Fruit fly (Drosophila melanogaster) whole organism, embryonic: ENCODE results near the gene Prosbeta2R2.

Experiments
- Abd-B ChIP-seq: fragments of 200-800 bp; sonication (Bioruptor generic); optimal IDR thresholded peaks from 2 replicates; lab custom pipeline; 2018; ENCODE audit warnings: missing biosample characterization, mild to moderate bottlenecking, missing genetic modification characterization, moderate library complexity
- Ada2b ChIP-seq: fragments of 200-800 bp; sonication (Bioruptor generic); IDR thresholded peaks from 2 replicates; pipeline ENCODE4 v1.3.6; 2022; ENCODE audit warnings: missing biosample characterization, missing genetic modification characterization
- Asciz ChIP-seq: fragments of 200-800 bp; sonication (Bioruptor generic); optimal IDR thresholded peaks from 2 replicates; lab custom pipeline; 2017; ENCODE audit warnings: missing biosample characterization, mild to moderate bottlenecking, missing genetic modification characterization, missing genetic modification reagents
- CG12155 ChIP-seq: fragments of 200-800 bp; sonication (Bioruptor generic); optimal IDR thresholded peaks from 3 replicates; lab custom pipeline; 2016; ENCODE audit warnings: missing biosample characterization, missing genetic modification characterization
- CG13624 ChIP-seq: fragments of 200-800 bp; sonication (Bioruptor generic); optimal IDR thresholded peaks from 2 replicates; lab custom pipeline; 2016; ENCODE audit warnings: missing biosample characterization, missing genetic modification characterization
- CG14441 ChIP-seq: fragments of 200-800 bp; sonication (Bioruptor generic); IDR thresholded peaks from 2 replicates; pipeline ENCODE4 v1.3.6; 2022; ENCODE audit warnings: missing biosample characterization, missing genetic modification characterization
- CG15479 ChIP-seq: fragments of 200-800 bp; sonication (Bioruptor generic); optimal IDR thresholded peaks from 3 replicates; lab custom pipeline; 2019; ENCODE audit warnings: missing biosample characterization, mild to moderate bottlenecking, missing genetic modification characterization, moderate library complexity
- CG30403 ChIP-seq: fragments of 200-800 bp; sonication (Bioruptor generic); optimal IDR thresholded peaks from 3 replicates; lab custom pipeline; 2016; ENCODE audit warnings: missing biosample characterization, missing genetic modification characterization
- CG4820 ChIP-seq: fragments of 200-800 bp; sonication (Bioruptor generic); optimal IDR thresholded peaks from 3 replicates; lab custom pipeline; 2016; ENCODE audit warnings: missing biosample characterization, missing genetic modification characterization
- CG5245 ChIP-seq: fragments of 200-800 bp; sonication (Bioruptor generic); optimal IDR thresholded peaks from 3 replicates; lab custom pipeline; 2016; ENCODE audit warnings: missing biosample characterization, missing genetic modification characterization
- CG6254 ChIP-seq: fragments of 200-800 bp; sonication (Bioruptor generic); optimal IDR thresholded peaks from 3 replicates; lab custom pipeline; 2017; ENCODE audit warnings: mild to moderate bottlenecking, missing biosample characterization, missing genetic modification reagents, missing genetic modification characterization
- CG7556 ChIP-seq: fragments of 200-800 bp; sonication (Bioruptor generic); optimal IDR thresholded peaks from 2 replicates; lab custom pipeline; 2017; ENCODE audit warnings: missing biosample characterization, mild to moderate bottlenecking, missing genetic modification characterization
- CG9437 ChIP-seq: fragments of 200-800 bp; sonication (Bioruptor generic); optimal IDR thresholded peaks from 2 replicates; lab custom pipeline; 2018; ENCODE audit warnings: missing biosample characterization, mild to moderate bottlenecking, missing genetic modification characterization
- Chrac-16 ChIP-seq: fragments of 200-800 bp; sonication (Bioruptor generic); optimal IDR thresholded peaks from 3 replicates; lab custom pipeline; 2016; ENCODE audit warnings: missing biosample characterization, missing genetic modification characterization
- D19A ChIP-seq: fragments of 200-800 bp; optimal IDR thresholded peaks from 3 replicates; lab custom pipeline; 2019; ENCODE audit warnings: missing biosample characterization, mild to moderate bottlenecking, missing genetic modification characterization, moderate library complexity
- Dbx ChIP-seq: fragments of 200-800 bp; sonication (Bioruptor generic); IDR thresholded peaks from 3 replicates; pipeline ENCODE4 v1.3.6; 2022; ENCODE audit warnings: missing biosample characterization, missing genetic modification characterization
- Dip3 ChIP-seq: fragments of 200-800 bp; sonication (Bioruptor generic); optimal IDR thresholded peaks from 3 replicates; lab custom pipeline; 2016; ENCODE audit warnings: missing biosample characterization, missing genetic modification characterization
- Drgx ChIP-seq: fragments of 200-800 bp; sonication (Bioruptor generic); IDR thresholded peaks from 2 replicates; pipeline ENCODE4 v1.3.6; 2022; ENCODE audit warnings: missing biosample characterization, missing genetic modification characterization
- Ets97D ChIP-seq: fragments of 200-800 bp; sonication (Bioruptor generic); optimal IDR thresholded peaks from 3 replicates; lab custom pipeline; 2016; ENCODE audit warnings: missing biosample characterization, missing genetic modification characterization
- Gug ChIP-seq: fragments of 200-800 bp; sonication (Bioruptor generic); IDR thresholded peaks from 4 replicates; pipeline ENCODE4 v1.3.6; 2022; ENCODE audit warnings: missing biosample characterization, missing genetic modification characterization
- Hmr ChIP-seq: fragments of 200-800 bp; sonication (Bioruptor generic); optimal IDR thresholded peaks from 3 replicates; lab custom pipeline; 2017; ENCODE audit warnings: mild to moderate bottlenecking, missing biosample characterization, missing genetic modification reagents, missing genetic modification characterization
- Hsf ChIP-seq: fragments of 200-800 bp; sonication (Bioruptor generic); optimal IDR thresholded peaks from 3 replicates; lab custom pipeline; 2016; ENCODE audit warnings: missing biosample characterization, missing genetic modification characterization
- Mrtf ChIP-seq: fragments of 200-800 bp; sonication (Bioruptor generic); IDR thresholded peaks from 3 replicates; pipeline ENCODE4 v1.3.6; 2022; ENCODE audit warnings: missing biosample characterization, missing genetic modification characterization
- Sox100B ChIP-seq: fragments of 200-800 bp; sonication (Bioruptor generic); optimal IDR thresholded peaks from 3 replicates; lab custom pipeline; 2018; ENCODE audit warnings: missing biosample characterization, mild to moderate bottlenecking, missing genetic modification characterization
- Sox102F ChIP-seq: fragments of 200-800 bp; sonication (Bioruptor generic); optimal IDR thresholded peaks from 2 replicates; lab custom pipeline; 2018; ENCODE audit warnings: missing biosample characterization, mild to moderate bottlenecking, missing genetic modification characterization, moderate library complexity
- ara ChIP-seq: fragments of 200-800 bp; sonication (Bioruptor generic); IDR thresholded peaks from 2 replicates; pipeline ENCODE4 v1.3.6; 2022; ENCODE audit warnings: missing biosample characterization, missing genetic modification characterization
- bab2 ChIP-seq: fragments of 200-800 bp; sonication (Bioruptor generic); optimal IDR thresholded peaks from 2 replicates; lab custom pipeline; 2016; ENCODE audit warnings: missing biosample characterization, missing genetic modification characterization
- crol ChIP-seq: fragments of 200-800 bp; sonication (Bioruptor generic); IDR thresholded peaks from 2 replicates; pipeline ENCODE4 v1.3.6; 2022; ENCODE audit warnings: missing biosample characterization, missing genetic modification characterization
- dmrt99B ChIP-seq: fragments of 200-800 bp; sonication (Bioruptor generic); optimal IDR thresholded peaks from 2 replicates; lab custom pipeline; 2018; ENCODE audit warnings: missing biosample characterization, mild to moderate bottlenecking, missing genetic modification characterization, moderate library complexity
- dpn ChIP-seq, 2 experiments: fragments of 200-800 bp; sonication (Bioruptor generic); optimal IDR thresholded peaks; 3 replicates each; lab custom pipeline; 2016; ENCODE audit warnings: missing biosample characterization in 2 of 2, missing genetic modification characterization in 2 of 2
- fd64A ChIP-seq: fragments of 200-800 bp; sonication (Bioruptor generic); optimal IDR thresholded peaks from 3 replicates; lab custom pipeline; 2018; ENCODE audit warnings: missing biosample characterization, mild to moderate bottlenecking, missing genetic modification characterization
- fd96Cb ChIP-seq: fragments of 200-800 bp; sonication (Bioruptor generic); optimal IDR thresholded peaks from 2 replicates; lab custom pipeline; 2018; ENCODE audit warnings: missing biosample characterization, mild to moderate bottlenecking, missing genetic modification characterization, moderate library complexity
- ind ChIP-seq: fragments of 200-800 bp; sonication (Bioruptor generic); optimal IDR thresholded peaks from 3 replicates; lab custom pipeline; 2016; ENCODE audit warnings: missing biosample characterization, missing genetic modification characterization
- lab ChIP-seq: fragments of 200-800 bp; sonication (Bioruptor generic); optimal IDR thresholded peaks from 3 replicates; lab custom pipeline; 2017; ENCODE audit warnings: missing biosample characterization, missing genetic modification characterization, mild to moderate bottlenecking, moderate library complexity, missing genetic modification reagents
- mam ChIP-seq: fragments of 200-800 bp; sonication (Bioruptor generic); optimal IDR thresholded peaks from 3 replicates; lab custom pipeline; 2016; ENCODE audit warnings: missing biosample characterization, missing genetic modification characterization
- otp ChIP-seq: fragments of 200-800 bp; sonication (Bioruptor generic); IDR thresholded peaks from 3 replicates; pipeline ENCODE4, ENCODE4 v1.3.6; 2022; ENCODE audit warnings: missing biosample characterization, missing genetic modification characterization
- pb ChIP-seq: fragments of 200-800 bp; sonication (Bioruptor generic); optimal IDR thresholded peaks from 3 replicates; lab custom pipeline; 2016; ENCODE audit warnings: missing biosample characterization, missing genetic modification characterization
- phol ChIP-seq: fragments of 200-800 bp; sonication (Bioruptor generic); optimal IDR thresholded peaks from 3 replicates; lab custom pipeline; 2018; ENCODE audit warnings: missing biosample characterization, mild to moderate bottlenecking, missing genetic modification characterization, moderate library complexity
- prd ChIP-seq, 3 experiments: fragments of >200 bp in 2 of 3; fragments of 200-800 bp in 1 of 3; sonication (Bioruptor generic) in 1 of 3; optimal IDR thresholded peaks in 2 of 3; IDR thresholded peaks in 1 of 3; 2 replicates in 2 of 3; 3 replicates in 1 of 3; pipeline versions ENCODE4 v1.3.6 to Lab custom; 2017 to 2022; ENCODE audit warnings: missing biosample characterization in 1 of 3, missing genetic modification characterization in 1 of 3
- pros ChIP-seq: fragments of 200-800 bp; sonication (Bioruptor generic); optimal IDR thresholded peaks from 3 replicates; lab custom pipeline; 2019; ENCODE audit warnings: missing biosample characterization, mild to moderate bottlenecking, missing genetic modification characterization, moderate library complexity
- ranshi ChIP-seq: fragments of 200-800 bp; sonication (Bioruptor generic); IDR thresholded peaks from 2 replicates; pipeline ENCODE4 v1.3.6; 2022; ENCODE audit warnings: missing biosample characterization, missing genetic modification characterization
- salm ChIP-seq: fragments of 200-800 bp; sonication (Bioruptor generic); optimal IDR thresholded peaks from 2 replicates; lab custom pipeline; 2018; ENCODE audit warnings: missing biosample characterization, mild to moderate bottlenecking, missing genetic modification characterization
- sens ChIP-seq: fragments of 200-800 bp; sonication (Bioruptor generic); peaks from one replicate; lab custom pipeline; 2016; ENCODE audit warnings: missing biosample characterization, missing genetic modification characterization
- sqz ChIP-seq: fragments of 200-800 bp; sonication (Bioruptor generic); optimal IDR thresholded peaks from 3 replicates; lab custom pipeline; 2018; ENCODE audit warnings: missing biosample characterization, mild to moderate bottlenecking, missing genetic modification characterization
- ssp ChIP-seq: fragments of 200-800 bp; sonication (Bioruptor generic); IDR thresholded peaks from 2 replicates; pipeline ENCODE4 v1.3.6; 2022; ENCODE audit warnings: missing biosample characterization, missing genetic modification characterization
- sug ChIP-seq: fragments of 200-800 bp; optimal IDR thresholded peaks from 2 replicates; lab custom pipeline; 2019; ENCODE audit warnings: missing biosample characterization, mild to moderate bottlenecking, missing genetic modification characterization, moderate library complexity
- tgo ChIP-seq: fragments of 200-800 bp; sonication (Bioruptor generic); IDR thresholded peaks from 3 replicates; pipeline ENCODE4 v1.3.6; 2022; ENCODE audit warnings: missing biosample characterization, missing genetic modification characterization
- wek ChIP-seq: fragments of 200-800 bp; sonication (Bioruptor generic); optimal IDR thresholded peaks from 3 replicates; lab custom pipeline; 2018; ENCODE audit warnings: missing biosample characterization, mild to moderate bottlenecking, missing genetic modification characterization, moderate library complexity
- z ChIP-seq: fragments of 200-800 bp; sonication (Bioruptor generic); IDR thresholded peaks from 3 replicates; pipeline ENCODE4 v1.3.6; 2022; ENCODE audit warnings: missing biosample characterization, missing genetic modification characterization
- zf30C ChIP-seq: fragments of 200-800 bp; sonication (Bioruptor generic); optimal IDR thresholded peaks from 3 replicates; lab custom pipeline; 2018; ENCODE audit warnings: missing biosample characterization, mild to moderate bottlenecking, missing genetic modification characterization

The Prosbeta2R2 gene

dm6 chr3R:5250530-5251242 lies 31.4 kb upstream of the Prosbeta2R2 start (continued):
- TF ChIP-seq Mrtf (GFP tag; lab: Robert Waterston, UW) (no peak), CG15479 (GFP tag; lab: Kevin White, UChicago) (no peak), CG6254 (no peak), dpn (GFP tag; optimal IDR thresholded peaks at IDR 0.05; lab: Kevin White, UChicago) (peak; percentile 11 to 21), crol (GFP tag; lab: Robert Waterston, UW) (no peak), fd96Cb (tag; lab: Kevin White, UChicago) (no peak), sens (GFP tag; lab: Kevin White, UChicago) (peak; percentile 88), Asciz (GFP tag; lab: Kevin White, UChicago) (no peak), ind (GFP tag; lab: Kevin White, UChicago) (peak; percentile 28), tgo (GFP tag; lab: Robert Waterston, UW) (peak; percentile 25; the same call in 2 of the 3 replicates), salm (no peak), CG7556 (no peak), CG13624 (peak; percentile 11), dmrt99B (tag; lab: Kevin White, UChicago) (peak; percentile 9), Dip3 (GFP tag; lab: Kevin White, UChicago) (peak; percentile 5), CG30403 (GFP tag; lab: Kevin White, UChicago) (peak; percentile 1), fd64A (GFP tag; lab: Kevin White, UChicago) (no peak), Ets97D (no peak), prd (optimal IDR thresholded peaks at IDR 0.05; lab: Kevin White, UChicago) (no peak), prd (GFP tag; IDR thresholded peaks at IDR 0.05; lab: Robert Waterston, UW) (peak; percentile 21; the same call in 1 of the 3 replicates), Hsf (GFP tag; lab: Kevin White, UChicago) (peak; percentile 7), Chrac-16 (peak; percentile 39), Hmr (GFP tag; lab: Kevin White, UChicago) (no peak), ara (GFP tag; lab: Robert Waterston, UW) (peak; percentile 37; the same call in 1 of the 2 replicates), Sox102F (GFP tag; lab: Kevin White, UChicago) (no peak), D19A (no peak), mam (GFP tag; lab: Kevin White, UChicago) (peak; percentile 28), Ada2b (GFP tag; lab: Robert Waterston, UW) (0 out of 2 replicates have a peak, but pooled peaks have one; percentile 10), Sox100B (GFP tag; lab: Kevin White, UChicago) (no peak), ranshi (GFP tag; lab: Robert Waterston, UW) (no peak), wek (GFP tag; lab: Kevin White, UChicago) (no peak), sug (peak; percentile 8), phol (peak; percentile 72), pros (GFP tag; lab: Kevin White, UChicago) (no peak), CG4820 (GFP tag; lab: Kevin White, UChicago) (no peak), pb (GFP tag; lab: Kevin White, UChicago) (no peak), Dbx (GFP tag; lab: Robert Waterston, UW) (0 out of 3 replicates have a peak, but pooled peaks have one; percentile 15), Abd-B (no peak), Gug (GFP tag; lab: Robert Waterston, UW) (0 out of 4 replicates have a peak, but pooled peaks have one; percentile 22), CG9437 (GFP tag; lab: Kevin White, UChicago) (no peak), zf30C (GFP tag; lab: Kevin White, UChicago) (peak; percentile 63), CG12155 (GFP tag; lab: Kevin White, UChicago) (peak; percentile 1), Drgx (peak; percentile 46), CG14441 (GFP tag; lab: Robert Waterston, UW) (no peak), sqz (peak; percentile 27), lab (GFP tag; lab: Kevin White, UChicago) (peak; percentile 58), bab2 (GFP tag; lab: Kevin White, UChicago) (no peak), ssp (GFP tag; lab: Robert Waterston, UW) (no peak), z (no peak), CG5245 (GFP tag; lab: Kevin White, UChicago) (peak; percentile 3), otp (no peak)
